Worm (Caenorhabditis elegans) whole organism, L1 larva: ENCODE measurements around the gene nas-11.

Experiments used
- alr-1 ChIP-seq: fragments of 200-800 bp; sonication (Bioruptor generic); optimal IDR thresholded peaks from 2 replicates; lab custom pipeline; 2018; ENCODE audit warnings: borderline replicate concordance, mild to moderate bottlenecking, missing genetic modification characterization, missing compliant biosample characterization
- ama-1 ChIP-seq: fragments of 150-350 bp; optimal IDR thresholded peaks from 2 replicates; lab custom pipeline; 2014
- ceh-82 ChIP-seq, 3 experiments: fragments of 150-350 bp in 1 of 3; sonication (generic microtip) in 2 of 3; optimal IDR thresholded peaks; 2 replicates each; lab custom pipeline; 2014 to 2017; ENCODE audit warnings: missing biosample characterization in 3 of 3, missing genetic modification characterization in 3 of 3
- egl-27 ChIP-seq, 2 experiments: fragments of 150-350 bp in 1 of 2; sonication (generic microtip); optimal IDR thresholded peaks; 3 replicates each; lab custom pipeline; 2017 to 2018; ENCODE audit warnings: missing biosample characterization in 2 of 2, missing genetic modification characterization in 2 of 2, missing genetic modification reagents in 2 of 2
- nhr-77 ChIP-seq: fragments of 150-350 bp; optimal IDR thresholded peaks from 2 replicates; lab custom pipeline; 2014; ENCODE audit warnings: missing biosample characterization, missing genetic modification characterization
- nhr-85 ChIP-seq: sonication (generic microtip); peaks from one replicate; lab custom pipeline; 2016; ENCODE audit warnings: missing genetic modification characterization, inconsistent platforms, missing compliant biosample characterization
- rnt-1 ChIP-seq: sonication (generic microtip); optimal IDR thresholded peaks from 2 replicates; lab custom pipeline; 2016; ENCODE audit warnings: mild to moderate bottlenecking, missing genetic modification characterization, moderate library complexity, missing compliant biosample characterization
- snu-23 ChIP-seq: sonication (generic microtip); optimal IDR thresholded peaks from 2 replicates; lab custom pipeline; 2016; ENCODE audit warnings: missing genetic modification characterization, missing compliant biosample characterization
- sox-4 ChIP-seq: sonication (generic microtip); optimal IDR thresholded peaks from 2 replicates; lab custom pipeline; 2016; ENCODE audit warnings: missing genetic modification characterization, missing compliant biosample characterization
- tbx-2 ChIP-seq: sonication (generic microtip); optimal IDR thresholded peaks from 2 replicates; lab custom pipeline; 2016; ENCODE audit warnings: missing genetic modification characterization, missing compliant biosample characterization
- unc-86 ChIP-seq: sonication (generic microtip); optimal IDR thresholded peaks from 2 replicates; lab custom pipeline; 2016; ENCODE audit warnings: missing genetic modification characterization, missing compliant biosample characterization

DNA sequence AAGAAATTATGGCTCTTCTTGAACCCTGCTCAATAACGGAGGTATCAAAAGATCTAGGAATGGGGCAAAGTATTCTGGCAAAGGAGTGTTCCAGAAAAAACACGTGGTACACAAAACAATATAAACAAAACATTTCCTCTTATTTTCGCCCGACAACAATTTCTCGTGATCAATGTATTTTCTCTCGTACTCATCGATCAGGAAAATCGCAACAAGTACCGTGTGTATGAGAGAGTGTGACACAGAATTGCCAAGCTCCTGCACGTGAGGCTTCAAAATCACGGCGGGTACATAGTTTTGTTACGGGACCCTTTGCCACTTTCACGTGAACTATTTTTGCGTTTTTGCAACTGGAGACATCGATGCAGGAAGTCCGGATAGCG lies 27.6 kb downstream of the nas-11 start:
- TF ChIP-seq ama-1 (lab: Kevin White, UChicago) (peak; percentile 52), nhr-77 (tag; lab: Kevin White, UChicago) (no peak), alr-1 (no peak), nhr-85 (tag; lab: Kevin White, UChicago) (peak; percentile 83), snu-23 (GFP tag; lab: Kevin White, UChicago) (peak; percentile 85), unc-86 (no peak), ceh-82 (tag; optimal IDR thresholded peaks at IDR 0.05; lab: Kevin White, UChicago) (no peak), egl-27 (tag; optimal IDR thresholded peaks at IDR 0.05; lab: Kevin White, UChicago) (no peak), tbx-2 (tag; lab: Kevin White, UChicago) (peak; percentile 76), rnt-1 (peak; percentile 93), sox-4 (tag; lab: Kevin White, UChicago) (peak; percentile 12)
